Fruit fly (Drosophila melanogaster) whole organism, embryonic: ENCODE data around the gene CG31176.

Experiments used
- Antp ChIP-seq: fragments of 200-800 bp; sonication (Bioruptor generic); optimal IDR thresholded peaks from 3 replicates; lab custom pipeline; 2016; ENCODE audit warnings: missing biosample characterization, missing genetic modification characterization
- CG10959 ChIP-seq: fragments of 200-800 bp; sonication (Bioruptor generic); IDR thresholded peaks from 2 replicates; pipeline ENCODE4 v1.3.6; 2022; ENCODE audit warnings: missing biosample characterization, missing genetic modification characterization
- CG11560 ChIP-seq: fragments of 200-800 bp; sonication (Bioruptor generic); IDR thresholded peaks from 3 replicates; pipeline ENCODE4 v1.3.6; 2022; ENCODE audit warnings: missing biosample characterization, missing genetic modification characterization
- CG12942 ChIP-seq: fragments of 200-800 bp; sonication (Bioruptor generic); optimal IDR thresholded peaks from 3 replicates; lab custom pipeline; 2016; ENCODE audit warnings: missing biosample characterization, missing genetic modification characterization
- CG14050 ChIP-seq: fragments of 200-800 bp; sonication (Bioruptor generic); IDR thresholded peaks from 3 replicates; pipeline ENCODE4 v1.3.6; 2022; ENCODE audit warnings: missing biosample characterization, missing genetic modification characterization
- CG1603 ChIP-seq: fragments of 200-800 bp; sonication (Bioruptor generic); optimal IDR thresholded peaks from 2 replicates; lab custom pipeline; 2019; ENCODE audit warnings: missing biosample characterization, mild to moderate bottlenecking, missing genetic modification characterization, moderate library complexity
- CG17186 ChIP-seq: fragments of 200-800 bp; sonication (Bioruptor generic); optimal IDR thresholded peaks from 3 replicates; lab custom pipeline; 2017; ENCODE audit warnings: missing biosample characterization, missing genetic modification reagents, missing genetic modification characterization
- CG2120 ChIP-seq: fragments of 200-800 bp; sonication (Bioruptor generic); optimal IDR thresholded peaks from 3 replicates; lab custom pipeline; 2016; ENCODE audit warnings: missing biosample characterization, missing genetic modification characterization
- CG3847 ChIP-seq: fragments of 200-800 bp; sonication (Bioruptor generic); IDR thresholded peaks from 2 replicates; pipeline ENCODE4 v1.3.6; 2022; ENCODE audit warnings: missing biosample characterization, missing genetic modification characterization
- CG4404 ChIP-seq: fragments of 200-800 bp; sonication (Bioruptor generic); IDR thresholded peaks from 2 replicates; pipeline ENCODE4 v1.3.6; 2022; ENCODE audit warnings: missing biosample characterization, missing genetic modification characterization
- CG6791 ChIP-seq: fragments of 200-800 bp; sonication (Bioruptor generic); IDR thresholded peaks from 3 replicates; pipeline ENCODE4 v1.3.6; 2022; ENCODE audit warnings: missing biosample characterization, missing genetic modification characterization; ENCODE audit not compliant: partially characterized antibody
- CG7963 ChIP-seq: fragments of 200-800 bp; sonication (Bioruptor generic); IDR thresholded peaks from 3 replicates; pipeline ENCODE4 v1.3.6; 2022; ENCODE audit warnings: missing biosample characterization, missing genetic modification characterization; ENCODE audit not compliant: partially characterized antibody
- CG8290 ChIP-seq, 3 experiments: fragments of 200-800 bp; sonication (Bioruptor generic); optimal IDR thresholded peaks; 2 replicates each; lab custom pipeline; 2016 to 2019; ENCODE audit warnings: missing biosample characterization in 3 of 3, missing genetic modification characterization in 3 of 3, mild to moderate bottlenecking in 2 of 3, moderate library complexity in 1 of 3
- CG9932 ChIP-seq: fragments of 200-800 bp; sonication (Bioruptor generic); IDR thresholded peaks from 2 replicates; pipeline ENCODE4 v1.3.6; 2022; ENCODE audit warnings: missing biosample characterization, missing genetic modification characterization
- CrebB ChIP-seq: fragments of 200-800 bp; sonication (Bioruptor generic); optimal IDR thresholded peaks from 3 replicates; lab custom pipeline; 2018; ENCODE audit warnings: missing biosample characterization, mild to moderate bottlenecking, missing genetic modification characterization
- Dad ChIP-seq: fragments of 200-800 bp; sonication (Bioruptor generic); optimal IDR thresholded peaks from 3 replicates; lab custom pipeline; 2016; ENCODE audit warnings: missing biosample characterization, missing genetic modification characterization
- E2f2 ChIP-seq: fragments of 200-800 bp; sonication (Bioruptor generic); IDR thresholded peaks from 2 replicates; pipeline ENCODE4 v1.3.6; 2022; ENCODE audit warnings: missing biosample characterization, missing genetic modification characterization
- ERR ChIP-seq: fragments of 200-800 bp; sonication (Bioruptor generic); optimal IDR thresholded peaks from 2 replicates; lab custom pipeline; 2016; ENCODE audit warnings: missing biosample characterization, missing genetic modification characterization
- Elba2 ChIP-seq: fragments of 200-800 bp; sonication (Bioruptor generic); optimal IDR thresholded peaks from 3 replicates; lab custom pipeline; 2016; ENCODE audit warnings: missing biosample characterization, missing genetic modification characterization
- Ets65A ChIP-seq: fragments of 200-800 bp; sonication (Bioruptor generic); peaks from one replicate; lab custom pipeline; 2016; ENCODE audit warnings: missing biosample characterization, missing genetic modification characterization
- H2.0 ChIP-seq: fragments of 200-800 bp; sonication (Bioruptor generic); IDR thresholded peaks from 2 replicates; pipeline ENCODE4 v1.3.6; 2022; ENCODE audit warnings: missing biosample characterization, missing genetic modification characterization
- HLH3B ChIP-seq: fragments of 200-800 bp; sonication (Bioruptor generic); IDR thresholded peaks from 2 replicates; pipeline ENCODE4 v1.3.6; 2022; ENCODE audit warnings: missing biosample characterization, missing genetic modification characterization
- HmgZ ChIP-seq: fragments of 200-800 bp; sonication (Bioruptor generic); optimal IDR thresholded peaks from 2 replicates; lab custom pipeline; 2018; ENCODE audit warnings: missing biosample characterization, mild to moderate bottlenecking, missing genetic modification characterization
- Hsf ChIP-seq: fragments of 200-800 bp; sonication (Bioruptor generic); optimal IDR thresholded peaks from 3 replicates; lab custom pipeline; 2016; ENCODE audit warnings: missing biosample characterization, missing genetic modification characterization
- MTF-1 ChIP-seq: fragments of 200-800 bp; sonication (Bioruptor generic); optimal IDR thresholded peaks from 2 replicates; lab custom pipeline; 2018; ENCODE audit warnings: missing biosample characterization, mild to moderate bottlenecking, missing genetic modification characterization, borderline replicate concordance
- Mad ChIP-seq: fragments of 200-800 bp; sonication (Bioruptor generic); optimal IDR thresholded peaks from 2 replicates; lab custom pipeline; 2016; ENCODE audit warnings: missing biosample characterization, missing genetic modification characterization
- NFAT ChIP-seq: fragments of 200-800 bp; sonication (Bioruptor generic); IDR thresholded peaks from 2 replicates; pipeline ENCODE4 v1.3.6; 2022; ENCODE audit warnings: missing biosample characterization, missing genetic modification characterization
- Opbp ChIP-seq: fragments of 200-800 bp; sonication (Bioruptor generic); IDR thresholded peaks from 3 replicates; pipeline ENCODE4 v1.3.6; 2022; ENCODE audit warnings: missing biosample characterization, missing genetic modification characterization; ENCODE audit not compliant: partially characterized antibody
- Pdp1 ChIP-seq, 2 experiments: fragments of 200-800 bp; sonication (Bioruptor generic); optimal IDR thresholded peaks; 3 replicates each; lab custom pipeline; 2016; ENCODE audit warnings: missing biosample characterization in 2 of 2, missing genetic modification characterization in 2 of 2, mild to moderate bottlenecking in 1 of 2, moderate library complexity in 1 of 2
- Sin3A ChIP-seq: fragments of >200 bp; optimal IDR thresholded peaks from 2 replicates; lab custom pipeline; 2018
- Sry-δ ChIP-seq: fragments of 200-800 bp; sonication (Bioruptor generic); optimal IDR thresholded peaks from 2 replicates; lab custom pipeline; 2016; ENCODE audit warnings: missing biosample characterization, missing genetic modification characterization
- Stat92E ChIP-seq, 3 experiments: fragments of >200 bp in 2 of 3; fragments of 200-800 bp in 1 of 3; sonication (Bioruptor generic) in 1 of 3; optimal IDR thresholded peaks; 2 replicates each; lab custom pipeline; 2017 to 2019; ENCODE audit warnings: missing biosample characterization in 3 of 3, missing genetic modification characterization in 3 of 3, mild to moderate bottlenecking in 1 of 3, moderate library complexity in 1 of 3
- Taf1 ChIP-seq: fragments of 200-800 bp; sonication (Bioruptor generic); IDR thresholded peaks from 2 replicates; pipeline ENCODE4 v1.3.6; 2022; ENCODE audit warnings: missing biosample characterization, missing genetic modification characterization
- ac ChIP-seq: fragments of 200-800 bp; sonication (Bioruptor generic); optimal IDR thresholded peaks from 3 replicates; lab custom pipeline; 2017; ENCODE audit warnings: missing biosample characterization, mild to moderate bottlenecking, missing genetic modification characterization
- ase ChIP-seq: fragments of 200-800 bp; sonication (Bioruptor generic); IDR thresholded peaks from 3 replicates; pipeline ENCODE4 v1.3.6; 2022; ENCODE audit warnings: missing biosample characterization, missing genetic modification characterization
- caup ChIP-seq: fragments of 200-800 bp; sonication (Bioruptor generic); optimal IDR thresholded peaks from 3 replicates; lab custom pipeline; 2017; ENCODE audit warnings: missing biosample characterization, mild to moderate bottlenecking, missing genetic modification characterization, moderate library complexity; ENCODE audit not compliant: severe bottlenecking
- cwo ChIP-seq: fragments of 200-800 bp; sonication (Bioruptor generic); optimal IDR thresholded peaks from 3 replicates; lab custom pipeline; 2017; ENCODE audit warnings: missing biosample characterization, missing genetic modification characterization, mild to moderate bottlenecking, moderate library complexity, missing genetic modification reagents
- dimm ChIP-seq: fragments of 200-800 bp; sonication (Bioruptor generic); IDR thresholded peaks from 2 replicates; pipeline ENCODE4 v1.3.6; 2022; ENCODE audit warnings: missing biosample characterization, missing genetic modification characterization
- dm ChIP-seq: fragments of 200-800 bp; sonication (Bioruptor generic); optimal IDR thresholded peaks from 3 replicates; lab custom pipeline; 2016; ENCODE audit warnings: missing biosample characterization, missing genetic modification characterization
- exex ChIP-seq: fragments of 200-800 bp; sonication (Bioruptor generic); optimal IDR thresholded peaks from 4 replicates; lab custom pipeline; 2018; ENCODE audit warnings: missing biosample characterization, mild to moderate bottlenecking, missing genetic modification characterization, moderate library complexity
- gem ChIP-seq: fragments of 200-800 bp; sonication (Bioruptor generic); optimal IDR thresholded peaks from 2 replicates; lab custom pipeline; 2019; ENCODE audit warnings: missing biosample characterization, mild to moderate bottlenecking, missing genetic modification characterization, moderate library complexity
- hth ChIP-seq: fragments of >200 bp; optimal IDR thresholded peaks from 2 replicates; lab custom pipeline; 2017; ENCODE audit warnings: inconsistent platforms
- ind ChIP-seq: fragments of 200-800 bp; sonication (Bioruptor generic); optimal IDR thresholded peaks from 3 replicates; lab custom pipeline; 2016; ENCODE audit warnings: missing biosample characterization, missing genetic modification characterization
- phol ChIP-seq: fragments of 200-800 bp; sonication (Bioruptor generic); optimal IDR thresholded peaks from 3 replicates; lab custom pipeline; 2018; ENCODE audit warnings: missing biosample characterization, mild to moderate bottlenecking, missing genetic modification characterization, moderate library complexity
- prd ChIP-seq, 3 experiments: fragments of >200 bp in 2 of 3; fragments of 200-800 bp in 1 of 3; sonication (Bioruptor generic) in 1 of 3; optimal IDR thresholded peaks in 2 of 3; IDR thresholded peaks in 1 of 3; 2 replicates in 2 of 3; 3 replicates in 1 of 3; pipeline versions ENCODE4 v1.3.6 to Lab custom; 2017 to 2022; ENCODE audit warnings: missing biosample characterization in 1 of 3, missing genetic modification characterization in 1 of 3
- sisA ChIP-seq: fragments of 200-800 bp; sonication (Bioruptor generic); IDR thresholded peaks from 2 replicates; pipeline ENCODE4 v1.3.6; 2022; ENCODE audit warnings: missing biosample characterization, missing genetic modification characterization
- slou ChIP-seq: fragments of 200-800 bp; sonication (Bioruptor generic); optimal IDR thresholded peaks from 3 replicates; lab custom pipeline; 2016; ENCODE audit warnings: missing biosample characterization, missing genetic modification characterization
- sug ChIP-seq: fragments of 200-800 bp; optimal IDR thresholded peaks from 2 replicates; lab custom pipeline; 2019; ENCODE audit warnings: missing biosample characterization, mild to moderate bottlenecking, missing genetic modification characterization, moderate library complexity
- tin ChIP-seq: fragments of 200-800 bp; sonication (Bioruptor generic); optimal IDR thresholded peaks from 3 replicates; lab custom pipeline; 2016; ENCODE audit warnings: missing biosample characterization, missing genetic modification characterization
- tio ChIP-seq: fragments of 200-800 bp; sonication (Bioruptor generic); optimal IDR thresholded peaks from 2 replicates; lab custom pipeline; 2017; ENCODE audit warnings: missing biosample characterization, missing genetic modification characterization, inconsistent platforms
- zf30C ChIP-seq: fragments of 200-800 bp; sonication (Bioruptor generic); optimal IDR thresholded peaks from 3 replicates; lab custom pipeline; 2018; ENCODE audit warnings: missing biosample characterization, mild to moderate bottlenecking, missing genetic modification characterization

Gene CG31176

dm6 chr3R:21671636-21672035 is 47.8 kb downstream of the CG31176 start, which contains the start of gene PolA1 (continued):
- TF ChIP-seq CG9932 = peak; percentile 80
- no peak for TF ChIP-seq ERR (GFP tag; lab: Kevin White, UChicago)
- TF ChIP-seq cwo (GFP tag; lab: Kevin White, UChicago) = no peak
- TF ChIP-seq ind (GFP tag; lab: Kevin White, UChicago) = peak; percentile 32
- no peak for TF ChIP-seq CrebB (tag; lab: Kevin White, UChicago)
- TF ChIP-seq phol (tag; lab: Kevin White, UChicago) = peak; percentile 84
- no peak for TF ChIP-seq CG14050 (GFP tag; lab: Robert Waterston, UW)
- peak; percentile 46 for TF ChIP-seq tin (GFP tag; lab: Kevin White, UChicago)
- TF ChIP-seq CG12942 (GFP tag; lab: Kevin White, UChicago) = peak; percentile 20
- peak; percentile 92 for TF ChIP-seq Sin3A (lab: Kevin White, UChicago)
- TF ChIP-seq CG8290 (GFP tag; optimal IDR thresholded peaks at IDR 0.05; lab: Kevin White, UChicago) = peak; percentile 39
- TF ChIP-seq CG8290 (tag; optimal IDR thresholded peaks at IDR 0.05; lab: Kevin White, UChicago) = no peak
- no peak for TF ChIP-seq prd (optimal IDR thresholded peaks at IDR 0.05; lab: Kevin White, UChicago)
- TF ChIP-seq prd (GFP tag; IDR thresholded peaks at IDR 0.05; lab: Robert Waterston, UW) = no peak; the same call in 1 of the 3 replicates
- TF ChIP-seq hth (lab: Kevin White, UChicago) = no peak
- TF ChIP-seq MTF-1 (GFP tag; lab: Kevin White, UChicago) = no peak
- peak; percentile 94 for TF ChIP-seq CG6791 (GFP tag; lab: Robert Waterston, UW)
- TF ChIP-seq Opbp (GFP tag; lab: Robert Waterston, UW) = peak; percentile 96
- TF ChIP-seq Elba2 (GFP tag; lab: Kevin White, UChicago) = peak; percentile 9
- peak; percentile 25 for TF ChIP-seq sug (tag; lab: Kevin White, UChicago)
- no peak for TF ChIP-seq CG11560 (tag; lab: Robert Waterston, UW)
- TF ChIP-seq slou (GFP tag; lab: Kevin White, UChicago) = peak; percentile 21
- TF ChIP-seq CG1603 (tag; lab: Kevin White, UChicago) = peak; percentile 44
- peak; percentile 93 for TF ChIP-seq E2f2 (GFP tag; lab: Robert Waterston, UW)
- peak; percentile 46 for TF ChIP-seq gem (tag; lab: Kevin White, UChicago)
- no peak for TF ChIP-seq Stat92E (GFP tag; optimal IDR thresholded peaks at IDR 0.05; lab: Kevin White, UChicago)
- peak; percentile 91 for TF ChIP-seq Sry-δ (GFP tag; lab: Kevin White, UChicago)
- peak; percentile 57 for TF ChIP-seq HmgZ (tag; lab: Kevin White, UChicago)
- TF ChIP-seq caup (GFP tag; lab: Kevin White, UChicago) = peak; percentile 7
- peak; percentile 94 for TF ChIP-seq CG7963
- TF ChIP-seq sisA (GFP tag; lab: Robert Waterston, UW) = peak; percentile 72
- 0 out of 2 replicates have a peak, but pooled peaks have one; percentile 27 for TF ChIP-seq Taf1
- TF ChIP-seq Hsf = peak; percentile 52
- no peak for TF ChIP-seq dimm (GFP tag; lab: Robert Waterston, UW)
- TF ChIP-seq NFAT (GFP tag; lab: Robert Waterston, UW) = no peak
- no peak for TF ChIP-seq CG4404
- peak; percentile 45 for TF ChIP-seq Antp (GFP tag; lab: Kevin White, UChicago)
- no peak for TF ChIP-seq Dad (GFP tag; lab: Kevin White, UChicago)
- TF ChIP-seq Pdp1 (GFP tag; optimal IDR thresholded peaks at IDR 0.05; lab: Kevin White, UChicago) = peak in 1 of 2 experiments; percentile 33
- no peak for TF ChIP-seq ac (GFP tag; lab: Kevin White, UChicago)
- TF ChIP-seq Ets65A (GFP tag; lab: Kevin White, UChicago) = peak; percentile 89
- TF ChIP-seq dm (GFP tag; lab: Kevin White, UChicago) = peak; percentile 22
- TF ChIP-seq Mad (GFP tag; lab: Kevin White, UChicago) = peak; percentile 20
- no peak for TF ChIP-seq ase (GFP tag; lab: Robert Waterston, UW)
- TF ChIP-seq CG3847 (GFP tag; lab: Robert Waterston, UW) = peak; percentile 71
- peak; percentile 79 for TF ChIP-seq CG2120 (GFP tag; lab: Kevin White, UChicago)
- TF ChIP-seq zf30C = no peak
- no peak for TF ChIP-seq exex (tag; lab: Kevin White, UChicago)
- no peak for TF ChIP-seq CG10959 (GFP tag; lab: Robert Waterston, UW)
- no peak for TF ChIP-seq HLH3B (GFP tag; lab: Robert Waterston, UW)
- TF ChIP-seq H2.0 (GFP tag; lab: Robert Waterston, UW) = no peak
- TF ChIP-seq tio = no peak
- peak; percentile 70 for TF ChIP-seq CG17186 (GFP tag; lab: Kevin White, UChicago)
